Fruit fly (Drosophila melanogaster) whole organism, embryonic: Measurements from ENCODE around the gene CG4041.

Experiments used
- ATbp ChIP-seq: fragments of 200-800 bp; sonication (Bioruptor generic); optimal IDR thresholded peaks from 2 replicates; lab custom pipeline; 2017; ENCODE audit warnings: missing biosample characterization, mild to moderate bottlenecking, missing genetic modification characterization, missing genetic modification reagents
- Atf3 ChIP-seq: fragments of 200-800 bp; sonication (Bioruptor generic); optimal IDR thresholded peaks from 3 replicates; lab custom pipeline; 2016; ENCODE audit warnings: missing biosample characterization, missing genetic modification characterization
- Bteb2 ChIP-seq: fragments of 200-800 bp; sonication (Bioruptor generic); optimal IDR thresholded peaks from 2 replicates; lab custom pipeline; 2016; ENCODE audit warnings: missing biosample characterization, missing genetic modification characterization
- CG12659 ChIP-seq: fragments of 200-800 bp; sonication (Bioruptor generic); optimal IDR thresholded peaks from 3 replicates; lab custom pipeline; 2017; ENCODE audit warnings: mild to moderate bottlenecking, missing biosample characterization, missing genetic modification reagents, missing genetic modification characterization
- CG13296 ChIP-seq: fragments of 200-800 bp; sonication (Bioruptor generic); optimal IDR thresholded peaks from 3 replicates; lab custom pipeline; 2018; ENCODE audit warnings: missing biosample characterization, mild to moderate bottlenecking, missing genetic modification characterization
- CG14860 ChIP-seq: fragments of 200-800 bp; sonication (Bioruptor generic); IDR thresholded peaks from 3 replicates; pipeline ENCODE4 v1.3.6; 2022; ENCODE audit warnings: missing biosample characterization, missing genetic modification characterization; ENCODE audit not compliant: partially characterized antibody
- CG1602 ChIP-seq: fragments of 200-800 bp; sonication (Bioruptor generic); optimal IDR thresholded peaks from 3 replicates; lab custom pipeline; 2016; ENCODE audit warnings: missing biosample characterization, missing genetic modification characterization
- CG16863 ChIP-seq: fragments of 200-800 bp; sonication (Bioruptor generic); optimal IDR thresholded peaks from 3 replicates; lab custom pipeline; 2016; ENCODE audit warnings: missing biosample characterization, missing genetic modification characterization
- CG2712 ChIP-seq: fragments of 200-800 bp; optimal IDR thresholded peaks from 3 replicates; lab custom pipeline; 2019; ENCODE audit warnings: missing biosample characterization, mild to moderate bottlenecking, missing genetic modification characterization, moderate library complexity
- CG30431 ChIP-seq: fragments of 200-800 bp; sonication (Bioruptor generic); optimal IDR thresholded peaks from 2 replicates; lab custom pipeline; 2017; ENCODE audit warnings: missing biosample characterization, missing genetic modification characterization
- CG3163 ChIP-seq: fragments of 200-800 bp; sonication (Bioruptor generic); optimal IDR thresholded peaks from 3 replicates; lab custom pipeline; 2016; ENCODE audit warnings: missing biosample characterization, missing genetic modification characterization
- CG32532 ChIP-seq: fragments of 200-800 bp; sonication (Bioruptor generic); IDR thresholded peaks from 2 replicates; pipeline ENCODE4 v1.3.6; 2022; ENCODE audit warnings: missing biosample characterization, missing genetic modification characterization
- CG4820 ChIP-seq: fragments of 200-800 bp; sonication (Bioruptor generic); optimal IDR thresholded peaks from 3 replicates; lab custom pipeline; 2016; ENCODE audit warnings: missing biosample characterization, missing genetic modification characterization
- CG7745 ChIP-seq: fragments of 200-800 bp; sonication (Bioruptor generic); optimal IDR thresholded peaks from 2 replicates; lab custom pipeline; 2018; ENCODE audit warnings: missing biosample characterization, mild to moderate bottlenecking, missing genetic modification characterization, moderate library complexity
- CG7786 ChIP-seq: fragments of 200-800 bp; sonication (Bioruptor generic); optimal IDR thresholded peaks from 2 replicates; lab custom pipeline; 2016; ENCODE audit warnings: missing biosample characterization, missing genetic modification characterization
- CG7839 ChIP-seq: fragments of 200-800 bp; sonication (Bioruptor generic); optimal IDR thresholded peaks from 3 replicates; lab custom pipeline; 2018; ENCODE audit warnings: missing biosample characterization, mild to moderate bottlenecking, missing genetic modification characterization, moderate library complexity
- CG8089 ChIP-seq: fragments of 200-800 bp; sonication (Bioruptor generic); optimal IDR thresholded peaks from 3 replicates; lab custom pipeline; 2016; ENCODE audit warnings: missing biosample characterization, missing genetic modification characterization
- CG8290 ChIP-seq, 3 experiments: fragments of 200-800 bp; sonication (Bioruptor generic); optimal IDR thresholded peaks; 2 replicates each; lab custom pipeline; 2016 to 2019; ENCODE audit warnings: missing biosample characterization in 3 of 3, missing genetic modification characterization in 3 of 3, mild to moderate bottlenecking in 2 of 3, moderate library complexity in 1 of 3
- CG8478 ChIP-seq: fragments of >200 bp; optimal IDR thresholded peaks from 2 replicates; lab custom pipeline; 2018
- CG8924 ChIP-seq: fragments of 200-800 bp; optimal IDR thresholded peaks from 3 replicates; lab custom pipeline; 2019; ENCODE audit warnings: missing biosample characterization, mild to moderate bottlenecking, missing genetic modification characterization, moderate library complexity
- CG9797 ChIP-seq: fragments of 200-800 bp; sonication (Bioruptor generic); optimal IDR thresholded peaks from 3 replicates; lab custom pipeline; 2018; ENCODE audit warnings: missing biosample characterization, mild to moderate bottlenecking, missing genetic modification characterization
- CG9817 ChIP-seq: fragments of 200-800 bp; sonication (Bioruptor generic); optimal IDR thresholded peaks from 2 replicates; lab custom pipeline; 2018; ENCODE audit warnings: missing biosample characterization, mild to moderate bottlenecking, missing genetic modification characterization, moderate library complexity
- D19A ChIP-seq: fragments of 200-800 bp; optimal IDR thresholded peaks from 3 replicates; lab custom pipeline; 2019; ENCODE audit warnings: missing biosample characterization, mild to moderate bottlenecking, missing genetic modification characterization, moderate library complexity
- Dfd ChIP-seq, 2 experiments: fragments of >200 bp; optimal IDR thresholded peaks; 2 replicates each; lab custom pipeline; 2017; ENCODE audit warnings: missing biosample characterization in 2 of 2, missing genetic modification characterization in 2 of 2
- E2f2 ChIP-seq: fragments of 200-800 bp; sonication (Bioruptor generic); IDR thresholded peaks from 2 replicates; pipeline ENCODE4 v1.3.6; 2022; ENCODE audit warnings: missing biosample characterization, missing genetic modification characterization
- Ets65A ChIP-seq: fragments of 200-800 bp; sonication (Bioruptor generic); peaks from one replicate; lab custom pipeline; 2016; ENCODE audit warnings: missing biosample characterization, missing genetic modification characterization
- Fer1 ChIP-seq: fragments of 200-800 bp; sonication (Bioruptor generic); optimal IDR thresholded peaks from 2 replicates; lab custom pipeline; 2017; ENCODE audit warnings: missing biosample characterization, mild to moderate bottlenecking, missing genetic modification characterization
- Gsc ChIP-seq: fragments of 200-800 bp; sonication (Bioruptor generic); IDR thresholded peaks from 2 replicates; pipeline ENCODE4 v1.3.6; 2022; ENCODE audit warnings: missing biosample characterization, missing genetic modification characterization
- HHEX ChIP-seq: fragments of 200-800 bp; sonication (Bioruptor generic); optimal IDR thresholded peaks from 3 replicates; lab custom pipeline; 2017; ENCODE audit warnings: missing biosample characterization, mild to moderate bottlenecking, missing genetic modification characterization, missing genetic modification reagents
- Hey ChIP-seq: fragments of 200-800 bp; sonication (Bioruptor generic); optimal IDR thresholded peaks from 3 replicates; lab custom pipeline; 2018; ENCODE audit warnings: missing biosample characterization, mild to moderate bottlenecking, missing genetic modification characterization
- HmgD ChIP-seq: fragments of 200-800 bp; sonication (Bioruptor generic); optimal IDR thresholded peaks from 3 replicates; lab custom pipeline; 2016; ENCODE audit warnings: missing biosample characterization, missing genetic modification characterization
- Nf-YC ChIP-seq: fragments of 200-800 bp; optimal IDR thresholded peaks from 3 replicates; lab custom pipeline; 2019; ENCODE audit warnings: missing biosample characterization, mild to moderate bottlenecking, missing genetic modification characterization, moderate library complexity
- PHDP ChIP-seq: fragments of 200-800 bp; sonication (Bioruptor generic); optimal IDR thresholded peaks from 3 replicates; lab custom pipeline; 2018; ENCODE audit warnings: missing biosample characterization, mild to moderate bottlenecking, missing genetic modification characterization, moderate library complexity
- Xrp1 ChIP-seq: fragments of 200-800 bp; sonication (Bioruptor generic); IDR thresholded peaks from 2 replicates; pipeline ENCODE4 v1.3.6; 2022; ENCODE audit warnings: missing biosample characterization, missing genetic modification characterization
- az2 ChIP-seq: fragments of 200-800 bp; sonication (Bioruptor generic); optimal IDR thresholded peaks from 3 replicates; lab custom pipeline; 2016; ENCODE audit warnings: missing biosample characterization, missing genetic modification characterization
- ci ChIP-seq: fragments of 200-800 bp; sonication (Bioruptor generic); IDR thresholded peaks from 3 replicates; pipeline ENCODE4 v1.3.6; 2022; ENCODE audit warnings: missing biosample characterization, missing genetic modification characterization
- crol ChIP-seq: fragments of 200-800 bp; sonication (Bioruptor generic); IDR thresholded peaks from 2 replicates; pipeline ENCODE4 v1.3.6; 2022; ENCODE audit warnings: missing biosample characterization, missing genetic modification characterization
- ewg ChIP-seq: fragments of 200-800 bp; sonication (Bioruptor generic); optimal IDR thresholded peaks from 3 replicates; lab custom pipeline; 2017; ENCODE audit warnings: mild to moderate bottlenecking, missing biosample characterization, missing genetic modification reagents, missing genetic modification characterization
- fd102C ChIP-seq: fragments of 200-800 bp; sonication (Bioruptor generic); optimal IDR thresholded peaks from 2 replicates; lab custom pipeline; 2018; ENCODE audit warnings: missing biosample characterization, mild to moderate bottlenecking, missing genetic modification characterization, moderate library complexity
- gem ChIP-seq: fragments of 200-800 bp; sonication (Bioruptor generic); optimal IDR thresholded peaks from 2 replicates; lab custom pipeline; 2019; ENCODE audit warnings: missing biosample characterization, mild to moderate bottlenecking, missing genetic modification characterization, moderate library complexity
- hbn ChIP-seq: fragments of 200-800 bp; sonication (Bioruptor generic); IDR thresholded peaks from 2 replicates; pipeline ENCODE4 v1.3.6; 2022; ENCODE audit warnings: missing biosample characterization, missing genetic modification characterization; ENCODE audit not compliant: partially characterized antibody
- hkb ChIP-seq, 2 experiments: fragments of 200-800 bp in 1 of 2; fragments of >200 bp in 1 of 2; sonication (Bioruptor generic) in 1 of 2; IDR thresholded peaks in 1 of 2; optimal IDR thresholded peaks in 1 of 2; 2 replicates each; pipeline versions ENCODE4 v1.3.6 to Lab custom; 2017 to 2022; ENCODE audit warnings: missing biosample characterization in 1 of 2, missing genetic modification characterization in 1 of 2
- jumu ChIP-seq: fragments of 200-800 bp; sonication (Bioruptor generic); optimal IDR thresholded peaks from 3 replicates; lab custom pipeline; 2016; ENCODE audit warnings: missing biosample characterization, missing genetic modification characterization
- maf-S ChIP-seq: fragments of 200-800 bp; sonication (Bioruptor generic); optimal IDR thresholded peaks from 2 replicates; lab custom pipeline; 2016; ENCODE audit warnings: missing biosample characterization, missing genetic modification characterization
- mam ChIP-seq: fragments of 200-800 bp; sonication (Bioruptor generic); optimal IDR thresholded peaks from 3 replicates; lab custom pipeline; 2016; ENCODE audit warnings: missing biosample characterization, missing genetic modification characterization
- otp ChIP-seq: fragments of 200-800 bp; sonication (Bioruptor generic); IDR thresholded peaks from 3 replicates; pipeline ENCODE4, ENCODE4 v1.3.6; 2022; ENCODE audit warnings: missing biosample characterization, missing genetic modification characterization
- rib ChIP-seq: fragments of 200-800 bp; sonication (Bioruptor generic); IDR thresholded peaks from 2 replicates; pipeline ENCODE4 v1.3.6; 2022; ENCODE audit warnings: missing biosample characterization, missing genetic modification characterization
- row ChIP-seq: fragments of 200-800 bp; sonication (Bioruptor generic); IDR thresholded peaks from 3 replicates; pipeline ENCODE4 v1.3.6; 2022; ENCODE audit warnings: missing biosample characterization, missing genetic modification characterization
- sd ChIP-seq: fragments of 200-800 bp; sonication (Bioruptor generic); optimal IDR thresholded peaks from 3 replicates; lab custom pipeline; 2018; ENCODE audit warnings: missing biosample characterization, mild to moderate bottlenecking, missing genetic modification characterization, moderate library complexity
- sna ChIP-seq: fragments of 200-800 bp; sonication (Bioruptor generic); IDR thresholded peaks from 2 replicates; pipeline ENCODE4 v1.3.6; 2022; ENCODE audit warnings: missing biosample characterization, missing genetic modification characterization; ENCODE audit not compliant: partially characterized antibody
- sqz ChIP-seq: fragments of 200-800 bp; sonication (Bioruptor generic); optimal IDR thresholded peaks from 3 replicates; lab custom pipeline; 2018; ENCODE audit warnings: missing biosample characterization, mild to moderate bottlenecking, missing genetic modification characterization

The CG4041 gene

DNA sequence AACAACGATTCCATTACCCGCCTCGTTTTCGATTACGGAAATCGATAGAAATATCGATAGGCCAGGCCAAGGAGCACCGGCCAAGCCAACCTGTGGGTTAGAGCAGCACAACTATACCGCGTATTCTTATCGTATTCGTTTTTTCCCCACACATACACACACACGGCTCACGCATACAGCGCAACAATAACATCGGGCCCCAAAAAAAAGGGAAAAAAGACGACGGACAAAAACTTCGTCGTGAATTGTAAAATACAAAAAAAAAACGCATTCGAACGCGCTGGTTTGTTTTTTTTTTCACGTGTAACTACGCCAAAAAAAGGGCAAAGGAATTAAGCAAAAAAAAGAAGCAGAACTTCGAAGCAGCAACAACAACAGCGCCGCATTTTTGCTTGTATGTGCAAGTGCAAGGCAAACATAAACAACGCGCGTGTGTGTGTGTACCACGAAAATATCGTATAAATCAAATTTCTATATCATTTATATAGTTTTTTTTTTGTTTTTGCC, 9.3 kb downstream of the CG4041 start, which contains the start of gene CG32772 (continued):
- TF ChIP-seq ATbp (GFP tag; lab: Kevin White, UChicago) = no peak
- no peak for TF ChIP-seq PHDP
- TF ChIP-seq E2f2 = peak; percentile 95
- TF ChIP-seq sqz (GFP tag; lab: Kevin White, UChicago) = peak; percentile 87
- TF ChIP-seq CG16863 (GFP tag; lab: Kevin White, UChicago) = no peak
- TF ChIP-seq CG8924 = no peak
- no peak for TF ChIP-seq HmgD
- no peak for TF ChIP-seq ci (GFP tag; lab: Robert Waterston, UW)
- TF ChIP-seq Fer1 = peak; percentile 21
- peak; percentile 33 for TF ChIP-seq CG12659 (GFP tag; lab: Kevin White, UChicago)
- no peak for TF ChIP-seq CG13296 (GFP tag; lab: Kevin White, UChicago)
- no peak for TF ChIP-seq CG8290 (GFP tag; optimal IDR thresholded peaks at IDR 0.05; lab: Kevin White, UChicago)
- peak in 1 of 2 experiments; percentile 58 for TF ChIP-seq CG8290 (tag; optimal IDR thresholded peaks at IDR 0.05; lab: Kevin White, UChicago)
- TF ChIP-seq crol = no peak
- no peak for TF ChIP-seq Ets65A (GFP tag; lab: Kevin White, UChicago)
- no peak for TF ChIP-seq hkb (optimal IDR thresholded peaks at IDR 0.05; lab: Kevin White, UChicago)
- no peak for TF ChIP-seq hkb (GFP tag; IDR thresholded peaks at IDR 0.05; lab: Robert Waterston, UW)
- no peak for TF ChIP-seq CG3163
- no peak for TF ChIP-seq Atf3 (GFP tag; lab: Kevin White, UChicago)
- TF ChIP-seq CG7745 (tag; lab: Kevin White, UChicago) = no peak

DNA sequence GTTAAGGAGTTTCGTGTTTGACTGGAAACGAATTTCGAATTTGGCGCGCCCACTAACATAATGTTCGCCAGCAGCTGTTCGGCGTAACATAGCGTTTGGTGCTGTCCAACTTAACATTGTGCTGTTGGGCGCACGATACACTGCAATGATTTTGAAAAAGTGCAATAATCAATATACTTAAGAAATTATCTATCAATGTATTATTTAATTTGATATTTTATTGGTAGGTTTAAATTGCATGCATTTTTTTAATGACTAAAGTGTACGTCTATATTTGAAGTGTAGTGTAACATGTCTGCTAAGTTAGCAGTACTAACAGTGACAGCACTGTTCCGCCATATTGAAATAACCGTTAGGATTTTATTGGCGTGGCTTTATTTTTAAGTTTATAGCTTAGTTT, 11.7 kb downstream of the CG4041 start, which contains the start of gene CG6927:
CG6927 (plus strand) TSS at position 328 of the 400 bp plus-strand sequence.
- TF ChIP-seq CG7786 (GFP tag; lab: Kevin White, UChicago) (no peak), sd (no peak), sna (GFP tag; lab: Robert Waterston, UW) (no peak), row (peak; percentile 94), HHEX (GFP tag; lab: Kevin White, UChicago) (peak; percentile 43), CG4820 (GFP tag; lab: Kevin White, UChicago) (peak; percentile 29), Hey (tag; lab: Kevin White, UChicago) (no peak), maf-S (no peak), Xrp1 (GFP tag; lab: Robert Waterston, UW) (peak; percentile 96), CG2712 (peak; percentile 76), otp (peak; percentile 87), gem (tag; lab: Kevin White, UChicago) (peak; percentile 86), fd102C (GFP tag; lab: Kevin White, UChicago) (no peak), rib (GFP tag; lab: Robert Waterston, UW) (peak; percentile 47; the same call in 1 of the 2 replicates), CG1602 (GFP tag; lab: Kevin White, UChicago) (peak; percentile 65), Gsc (GFP tag; lab: Robert Waterston, UW) (peak; percentile 68), CG30431 (GFP tag; lab: Kevin White, UChicago) (peak; percentile 28), CG8478 (no peak), ewg (GFP tag; lab: Kevin White, UChicago) (peak; percentile 29), az2 (GFP tag; lab: Kevin White, UChicago) (peak; percentile 24), CG8089 (GFP tag; lab: Kevin White, UChicago) (no peak), D19A (peak; percentile 52), CG7839 (tag; lab: Kevin White, UChicago) (peak; percentile 89), jumu (GFP tag; lab: Kevin White, UChicago) (peak; percentile 39), CG9797 (GFP tag; lab: Kevin White, UChicago) (no peak), Bteb2 (GFP tag; lab: Kevin White, UChicago) (no peak), mam (GFP tag; lab: Kevin White, UChicago) (peak; percentile 76), CG32532 (peak; percentile 87), Dfd (GFP tag; optimal IDR thresholded peaks at IDR 0.05; lab: Kevin White, UChicago) (no peak), CG9817 (peak; percentile 29), Nf-YC (no peak), CG14860 (no peak), hbn (GFP tag; lab: Robert Waterston, UW) (no peak)
